Fruit fly (Drosophila melanogaster): ENCODE data around the gene CG11626.
A peak's percentile ranks its signal among the peaks of the same experiment; 100 is the strongest.

The CG11626 gene

DNA sequence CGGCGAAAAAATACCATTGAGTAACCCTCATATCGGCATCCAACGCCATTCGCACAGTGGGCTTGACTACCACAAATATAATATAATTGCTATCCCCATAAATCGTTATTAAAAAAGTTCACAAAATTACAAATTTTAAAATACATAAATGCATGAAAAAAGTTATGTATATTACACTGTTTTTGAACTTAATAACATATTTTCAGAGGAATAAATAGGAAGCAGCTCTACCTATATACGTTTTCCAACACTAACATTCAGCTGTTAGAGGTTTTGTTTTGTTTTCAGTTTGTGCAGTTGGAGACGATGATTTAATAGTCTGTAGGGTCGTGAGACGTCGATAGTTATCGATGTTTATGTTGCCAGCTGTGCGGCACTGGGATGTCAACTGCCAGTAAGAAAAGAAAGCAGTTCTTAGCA is 5.6 kb upstream of the CG11626 start, which contains the start of the genes Ino80 and Aptx (continued):
- TF ChIP-seq seq (GFP tag; IDR thresholded peaks at IDR 0.05) (peak; percentile 91), amos (GFP tag; IDR thresholded peaks at IDR 0.05; ENCODE audit: partially characterized antibody) (peak; percentile 97), Hmx (GFP tag; optimal IDR thresholded peaks at IDR 0.05) (peak; percentile 85), Ptx1 (GFP tag; IDR thresholded peaks at IDR 0.05) (peak; percentile 97), CG9797 (GFP tag; optimal IDR thresholded peaks at IDR 0.05) (peak; percentile 71), CG17568 (GFP tag; optimal IDR thresholded peaks at IDR 0.05) (no peak), CG3407 (GFP tag; optimal IDR thresholded peaks at IDR 0.05) (peak; percentile 83), ATbp (GFP tag; optimal IDR thresholded peaks at IDR 0.05) (peak; percentile 77), slp2 (GFP tag; optimal IDR thresholded peaks at IDR 0.05) (peak; percentile 92), Ssrp (tag; optimal IDR thresholded peaks at IDR 0.05) (peak; percentile 96), CG3726 (GFP tag; IDR thresholded peaks at IDR 0.05) (peak; percentile 91), Dip3 (GFP tag; optimal IDR thresholded peaks at IDR 0.05) (peak; percentile 94), Sry-β (GFP tag; optimal IDR thresholded peaks at IDR 0.05) (peak; percentile 37), Dip2 (GFP tag; IDR thresholded peaks at IDR 0.05) (peak; percentile 49), CG11695 (GFP tag; IDR thresholded peaks at IDR 0.05) (peak; percentile 88), CG10959 (GFP tag; IDR thresholded peaks at IDR 0.05) (peak; percentile 83), CG6765 (GFP tag; optimal IDR thresholded peaks at IDR 0.05) (peak; percentile 74), Dll (GFP tag; IDR thresholded peaks at IDR 0.05; ENCODE audit: partially characterized antibody) (peak; percentile 95), CG9215 (GFP tag; IDR thresholded peaks at IDR 0.05) (peak; percentile 95), Myb (GFP tag; optimal IDR thresholded peaks at IDR 0.05) (peak; percentile 87), Side (GFP tag; optimal IDR thresholded peaks at IDR 0.05) (peak; percentile 88), sqz (GFP tag; optimal IDR thresholded peaks at IDR 0.05) (no peak), CrebB (tag; optimal IDR thresholded peaks at IDR 0.05) (peak; percentile 82), salm (tag; optimal IDR thresholded peaks at IDR 0.05) (peak; percentile 78), ind (GFP tag; optimal IDR thresholded peaks at IDR 0.05) (peak; percentile 95), ssp (GFP tag; IDR thresholded peaks at IDR 0.05) (peak; percentile 88), dpn (GFP tag; optimal IDR thresholded peaks at IDR 0.05) (peak; percentile 91 to 97), grn (GFP tag; optimal IDR thresholded peaks at IDR 0.05) (peak; percentile 57), CG15073 (GFP tag; optimal IDR thresholded peaks at IDR 0.05) (peak; percentile 73), zen (tag; optimal IDR thresholded peaks at IDR 0.05) (peak; percentile 96), crp (GFP tag; optimal IDR thresholded peaks at IDR 0.05) (peak; percentile 84 to 92), Jarid2 (GFP tag; optimal IDR thresholded peaks at IDR 0.05) (peak; percentile 58), h (optimal IDR thresholded peaks at IDR 0.05) (no peak), MTF-1 (GFP tag; optimal IDR thresholded peaks at IDR 0.05; ENCODE audit: borderline replicate concordance) (peak; percentile 78), CG32772 (GFP tag; IDR thresholded peaks at IDR 0.05) (peak; percentile 95), ab (GFP tag; optimal IDR thresholded peaks at IDR 0.05) (peak; percentile 77), CG8281 (tag; optimal IDR thresholded peaks at IDR 0.05) (peak; percentile 72), pan (optimal IDR thresholded peaks at IDR 0.05) (no peak), pan (GFP tag; optimal IDR thresholded peaks at IDR 0.05 in 1 of 2, IDR thresholded peaks at IDR 0.05 in 1 of 2) (peak in 1 of 2 experiments; percentile 95), kni (GFP tag; optimal IDR thresholded peaks at IDR 0.05) (no peak), twi (tag; optimal IDR thresholded peaks at IDR 0.05) (peak; percentile 93), Camta (GFP tag; optimal IDR thresholded peaks at IDR 0.05) (peak; percentile 88), Hand (GFP tag; optimal IDR thresholded peaks at IDR 0.05) (peak; percentile 71), Eip74EF (GFP tag; optimal IDR thresholded peaks at IDR 0.05) (no peak), lilli (GFP tag; optimal IDR thresholded peaks at IDR 0.05) (peak; percentile 97), Chrac-16 (GFP tag; optimal IDR thresholded peaks at IDR 0.05) (peak; percentile 97), CG12155 (GFP tag; optimal IDR thresholded peaks at IDR 0.05) (peak; percentile 96), lmd (GFP tag; IDR thresholded peaks at IDR 0.05) (peak; percentile 95), CG11504 (tag; optimal IDR thresholded peaks at IDR 0.05) (peak; percentile 94), Fer3 (tag; optimal IDR thresholded peaks at IDR 0.05) (peak; percentile 91), CG2889 (GFP tag; IDR thresholded peaks at IDR 0.05) (peak; percentile 92)
